Worm (Caenorhabditis elegans) whole organism, late embryonic: ENCODE results near the gene Y67D8C.22.

Source experiments
- ama-1 ChIP-seq: fragments of 150-350 bp; optimal IDR thresholded peaks from 2 replicates; lab custom pipeline; 2014
- dmd-4 ChIP-seq: sonication (generic microtip); optimal IDR thresholded peaks from 2 replicates; lab custom pipeline; 2016; ENCODE audit warnings: borderline replicate concordance, missing genetic modification characterization, missing compliant biosample characterization
- fkh-10 ChIP-seq: fragments of 150-350 bp; optimal IDR thresholded peaks from 2 replicates; lab custom pipeline; 2014; ENCODE audit warnings: missing biosample characterization, missing genetic modification reagents, missing genetic modification characterization
- fkh-6 ChIP-seq: sonication (generic microtip); optimal IDR thresholded peaks from 2 replicates; lab custom pipeline; 2016; ENCODE audit warnings: missing genetic modification characterization, missing compliant biosample characterization
- hlh-15 ChIP-seq: sonication (generic microtip); optimal IDR thresholded peaks from 2 replicates; lab custom pipeline; 2016; ENCODE audit warnings: missing genetic modification characterization, missing compliant biosample characterization
- hlh-6 ChIP-seq: sonication (generic microtip); optimal IDR thresholded peaks from 2 replicates; lab custom pipeline; 2016; ENCODE audit warnings: missing genotype, missing genetic modification characterization, missing compliant biosample characterization
- pha-4 ChIP-seq: fragments of 150-350 bp; optimal IDR thresholded peaks from 2 replicates; lab custom pipeline; 2018; ENCODE audit warnings: missing biosample characterization, missing genetic modification reagents, missing genetic modification characterization
- ref-2 ChIP-seq: sonication (generic microtip); optimal IDR thresholded peaks from 2 replicates; lab custom pipeline; 2016; ENCODE audit warnings: missing genetic modification characterization, missing compliant biosample characterization
- sox-4 ChIP-seq: sonication (generic microtip); optimal IDR thresholded peaks from 2 replicates; lab custom pipeline; 2017; ENCODE audit warnings: mild to moderate bottlenecking, missing genetic modification characterization, inconsistent platforms, missing compliant biosample characterization
- syd-9 ChIP-seq: sonication (generic microtip); optimal IDR thresholded peaks from 2 replicates; lab custom pipeline; 2016; ENCODE audit warnings: mild to moderate bottlenecking, missing genetic modification characterization, moderate library complexity, missing compliant biosample characterization
- tbx-2 ChIP-seq: sonication (generic microtip); optimal IDR thresholded peaks from 2 replicates; lab custom pipeline; 2016; ENCODE audit warnings: missing genetic modification characterization, missing compliant biosample characterization
- unc-55 ChIP-seq: sonication (generic microtip); optimal IDR thresholded peaks from 2 replicates; lab custom pipeline; 2017; ENCODE audit warnings: missing biosample characterization, missing genetic modification reagents, missing genetic modification characterization
- ztf-16 ChIP-seq: sonication (generic microtip); optimal IDR thresholded peaks from 2 replicates; lab custom pipeline; 2017; ENCODE audit warnings: missing genetic modification characterization, missing compliant biosample characterization

- TF ChIP-seq ama-1 (lab: Kevin White, UChicago) (no peak), dmd-4 (no peak), ref-2 (tag; lab: Kevin White, UChicago) (no peak), pha-4 (no peak), hlh-15 (tag; lab: Kevin White, UChicago) (no peak), fkh-6 (tag; lab: Kevin White, UChicago) (no peak), fkh-10 (GFP tag; lab: Kevin White, UChicago) (no peak), sox-4 (tag; lab: Kevin White, UChicago) (no peak), tbx-2 (tag; lab: Kevin White, UChicago) (no peak), ztf-16 (no peak), unc-55 (GFP tag; lab: Kevin White, UChicago) (no peak), hlh-6 (tag; lab: Kevin White, UChicago) (no peak), syd-9 (tag; lab: Kevin White, UChicago) (no peak)
Observed at ce11 chrIV:3038740-3039139, 37.4 kb downstream of the Y67D8C.22 start.
